Worm (Caenorhabditis elegans) whole organism, late embryonic: Measurements from ENCODE around the gene syg-2.

Source experiments
- T23F11.4 ChIP-seq: fragments of 200-800 bp; sonication (Bioruptor generic); optimal IDR thresholded peaks from 2 replicates; lab custom pipeline; 2018; ENCODE audit warnings: mild to moderate bottlenecking, missing genetic modification characterization, missing compliant biosample characterization
- ceh-34 ChIP-seq: sonication (generic microtip); optimal IDR thresholded peaks from 2 replicates; lab custom pipeline; 2016; ENCODE audit warnings: mild to moderate bottlenecking, missing genetic modification characterization, missing compliant biosample characterization
- ceh-48 ChIP-seq: sonication (generic microtip); optimal IDR thresholded peaks from 2 replicates; lab custom pipeline; 2016; ENCODE audit warnings: missing genetic modification characterization, inconsistent platforms, missing compliant biosample characterization
- ceh-9 ChIP-seq: sonication (generic microtip); optimal IDR thresholded peaks from 2 replicates; lab custom pipeline; 2016; ENCODE audit warnings: mild to moderate bottlenecking, missing genetic modification characterization, inconsistent platforms, missing compliant biosample characterization
- dmd-4 ChIP-seq: sonication (generic microtip); optimal IDR thresholded peaks from 2 replicates; lab custom pipeline; 2016; ENCODE audit warnings: borderline replicate concordance, missing genetic modification characterization, missing compliant biosample characterization
- dve-1 ChIP-seq: sonication (generic microtip); optimal IDR thresholded peaks from 2 replicates; lab custom pipeline; 2017; ENCODE audit warnings: antibody characterized with exemption, mild to moderate bottlenecking, missing genetic modification characterization, missing compliant biosample characterization
- lin-11 ChIP-seq: fragments of 200-800 bp; sonication (Bioruptor generic); optimal IDR thresholded peaks from 2 replicates; lab custom pipeline; 2018; ENCODE audit warnings: mild to moderate bottlenecking, missing genetic modification characterization, missing compliant biosample characterization
- nhr-11 ChIP-seq: fragments of 150-350 bp; optimal IDR thresholded peaks from 2 replicates; lab custom pipeline; 2014; ENCODE audit warnings: missing biosample characterization, missing genetic modification characterization
- pha-4 ChIP-seq: fragments of 150-350 bp; optimal IDR thresholded peaks from 2 replicates; lab custom pipeline; 2018; ENCODE audit warnings: missing biosample characterization, missing genetic modification reagents, missing genetic modification characterization
- ref-2 ChIP-seq: sonication (generic microtip); optimal IDR thresholded peaks from 2 replicates; lab custom pipeline; 2016; ENCODE audit warnings: missing genetic modification characterization, missing compliant biosample characterization
- sox-4 ChIP-seq: sonication (generic microtip); optimal IDR thresholded peaks from 2 replicates; lab custom pipeline; 2017; ENCODE audit warnings: mild to moderate bottlenecking, missing genetic modification characterization, inconsistent platforms, missing compliant biosample characterization
- unc-3 ChIP-seq, 2 experiments: fragments of 200-800 bp in 1 of 2; sonication (Bioruptor generic) in 1 of 2; sonication (generic microtip) in 1 of 2; conservative IDR thresholded peaks in 1 of 2; optimal IDR thresholded peaks in 1 of 2; 2 replicates each; pipeline versions ENCODE4 v1.3.6 to Lab custom; 2016 to 2022; ENCODE audit warnings: missing compliant biosample characterization in 2 of 2, missing genetic modification characterization in 2 of 2, missing genetic modification reagents in 1 of 2
- unc-86 ChIP-seq: sonication (generic microtip); optimal IDR thresholded peaks from 2 replicates; lab custom pipeline; 2016; ENCODE audit warnings: missing genetic modification characterization, missing compliant biosample characterization
- ztf-16 ChIP-seq: sonication (generic microtip); optimal IDR thresholded peaks from 2 replicates; lab custom pipeline; 2017; ENCODE audit warnings: missing genetic modification characterization, missing compliant biosample characterization

DNA sequence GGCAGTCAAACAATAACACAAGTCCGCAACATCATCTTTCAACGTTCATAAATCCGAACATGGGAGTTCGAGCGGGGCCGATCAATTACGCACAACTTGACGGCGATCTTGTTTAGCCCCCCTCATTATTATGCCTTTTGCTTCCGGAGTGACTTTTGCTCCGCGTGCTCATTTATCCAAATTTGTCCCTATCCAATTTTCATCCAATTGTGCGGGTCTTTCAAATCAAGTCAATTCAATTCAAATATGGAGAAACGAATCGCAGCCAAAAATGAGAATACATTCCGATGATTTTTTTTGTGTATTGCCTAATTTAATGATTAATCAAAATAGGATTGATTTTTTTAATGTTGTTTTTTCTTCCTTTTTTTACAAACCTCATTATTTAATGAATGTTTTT lies 7.7 kb downstream of the syg-2 start:
- TF ChIP-seq unc-3 (GFP tag; conservative IDR thresholded peaks at IDR 0.05; lab: Robert Waterston, UW): no peak
- no peak for TF ChIP-seq unc-3 (tag; optimal IDR thresholded peaks at IDR 0.05; lab: Kevin White, UChicago)
- TF ChIP-seq unc-86: no peak
- no peak for TF ChIP-seq pha-4 (tag; lab: Kevin White, UChicago)
- TF ChIP-seq sox-4: no peak
- no peak for TF ChIP-seq lin-11
- TF ChIP-seq ztf-16: no peak
- no peak for TF ChIP-seq ceh-9 (tag; lab: Kevin White, UChicago)
- no peak for TF ChIP-seq T23F11.4 (GFP tag; lab: Kevin White, UChicago)
- TF ChIP-seq ceh-48 (tag; lab: Kevin White, UChicago): no peak
- TF ChIP-seq dmd-4 (tag; lab: Kevin White, UChicago): no peak
- no peak for TF ChIP-seq ceh-34 (tag; lab: Kevin White, UChicago)
- no peak for TF ChIP-seq nhr-11 (tag; lab: Kevin White, UChicago)
- TF ChIP-seq dve-1 (tag; lab: Kevin White, UChicago): no peak
- no peak for TF ChIP-seq ref-2 (tag; lab: Kevin White, UChicago)
